Fruit fly (Drosophila melanogaster) whole organism, larva: ENCODE measurements around the gene Art3.

Experiments
- noc ChIP-seq: fragments of 200-800 bp; sonication (Bioruptor generic); optimal IDR thresholded peaks from 3 replicates; lab custom pipeline; 2019; ENCODE audit warnings: missing biosample characterization, mild to moderate bottlenecking, missing genetic modification characterization, moderate library complexity

Gene Art3

dm6 chr3R:15229329-15229876 is at the start of gene Art3, which contains the start of gene mRpS10:
Gene Art3, minus strand, starts transcription at chr3R:15229408.
Gene mRpS10, plus strand, starts transcription at chr3R:15229665.
- TF ChIP-seq noc (tag; lab: Kevin White, UChicago): peak; percentile 100

DNA sequence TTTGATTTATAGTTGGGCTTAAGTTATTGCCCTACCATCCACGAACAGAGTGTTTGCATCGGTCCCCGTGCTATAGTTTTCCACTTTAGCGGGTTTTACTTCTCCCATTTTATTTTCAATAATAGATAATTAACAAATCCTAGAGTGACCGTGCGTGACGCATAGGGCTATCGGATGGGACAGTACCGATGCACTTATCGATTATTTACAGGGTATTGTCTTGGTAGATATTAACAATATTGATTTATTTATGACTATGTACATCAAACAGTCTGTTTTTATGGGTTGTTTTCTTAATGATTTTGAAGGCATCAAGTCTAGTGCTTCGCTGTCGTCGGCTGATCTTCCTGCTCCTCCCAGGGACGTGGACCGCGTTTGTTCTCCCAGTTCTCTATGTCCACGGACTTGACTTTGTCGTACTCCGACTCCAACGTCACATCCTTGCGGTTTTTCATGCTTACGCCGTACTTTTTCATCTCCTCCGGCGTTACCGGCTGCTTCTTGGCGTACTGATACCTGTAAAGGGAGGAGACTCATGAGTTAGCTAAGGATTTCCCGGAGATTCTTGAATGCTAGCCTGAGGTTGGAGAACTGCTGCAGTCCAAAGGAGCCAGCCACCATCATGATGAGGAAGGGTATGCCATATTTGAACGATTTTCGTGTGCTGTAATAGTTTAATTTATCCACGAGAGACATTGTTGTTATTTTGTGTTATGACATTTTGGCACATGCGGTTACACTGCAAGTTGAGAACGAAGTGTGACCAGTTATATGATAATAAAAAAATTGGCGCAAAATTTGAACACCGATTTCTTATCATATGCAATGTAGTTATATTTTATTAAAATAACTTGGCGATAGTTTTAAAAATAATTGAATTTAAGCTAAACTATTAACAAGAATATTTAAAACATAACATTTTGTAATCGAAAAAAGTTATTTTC is 49.0 kb upstream of the Art3 start, which contains the start of the genes MRG15 and Tm1:
MRG15 (minus strand) TSS at position 184 of the 944 bp plus-strand sequence.
Tm1 (plus strand) TSS at position 295 of the 944 bp plus-strand sequence.
- no peak for TF ChIP-seq noc (tag; lab: Kevin White, UChicago)

DNA sequence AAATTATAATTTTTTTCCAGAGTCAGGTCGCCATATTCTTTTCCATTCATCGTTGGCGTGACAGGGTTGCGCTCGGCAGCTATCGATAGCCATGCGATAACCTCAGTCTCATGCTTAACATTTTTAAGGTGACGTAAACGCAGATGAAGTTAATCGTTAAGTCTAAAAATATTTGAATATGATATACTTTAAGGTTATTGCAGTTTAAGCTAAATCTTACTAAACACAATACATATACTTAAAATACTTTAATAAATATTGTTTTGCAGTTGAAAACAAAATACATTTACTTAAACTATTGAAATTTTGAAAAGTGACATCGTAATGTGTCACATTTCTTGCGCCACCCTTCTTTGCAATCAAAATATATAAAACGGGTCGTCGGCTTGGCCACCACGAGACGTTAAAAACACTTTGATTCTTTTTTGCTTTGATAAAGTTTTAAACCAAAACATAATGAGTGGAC is 46.0 kb upstream of the Art3 start, which contains the start of the genes Cp190 and CG4338:
Cp190 (minus strand) TSS at position 84 of the 466 bp plus-strand sequence.
CG4338 (plus strand) TSS at position 365 of the 466 bp plus-strand sequence.
- TF ChIP-seq noc (tag; lab: Kevin White, UChicago): peak; percentile 98

DNA sequence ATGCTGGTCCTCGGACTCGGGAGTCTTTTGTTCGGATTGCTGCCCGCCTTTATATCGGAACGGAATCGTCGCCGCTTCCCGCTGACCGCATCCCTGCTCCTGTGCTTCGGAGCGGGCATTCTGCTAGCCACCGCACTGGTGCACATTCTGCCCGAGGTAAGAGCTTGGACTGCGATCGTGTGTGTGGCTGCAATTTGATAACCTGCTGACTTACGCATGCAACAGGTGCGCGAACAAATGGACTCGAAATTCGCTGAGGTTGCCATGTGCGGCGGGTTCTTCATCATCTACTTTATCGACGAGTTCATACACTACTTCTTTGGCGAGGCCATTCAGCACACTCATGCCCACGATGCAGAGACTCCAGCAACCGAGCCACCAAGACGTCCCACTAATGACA is 39.6 kb upstream of the Art3 start:
- no peak for TF ChIP-seq noc (tag; lab: Kevin White, UChicago)

dm6 chr3R:15268426-15268825 is 39.2 kb upstream of the Art3 start, which contains the start of the genes CG14864 and Zip88E:
Gene CG14864, minus strand, starts transcription at chr3R:15268538.
Gene Zip88E, plus strand, starts transcription at chr3R:15268662.
- TF ChIP-seq noc (tag; lab: Kevin White, UChicago): no peak

DNA sequence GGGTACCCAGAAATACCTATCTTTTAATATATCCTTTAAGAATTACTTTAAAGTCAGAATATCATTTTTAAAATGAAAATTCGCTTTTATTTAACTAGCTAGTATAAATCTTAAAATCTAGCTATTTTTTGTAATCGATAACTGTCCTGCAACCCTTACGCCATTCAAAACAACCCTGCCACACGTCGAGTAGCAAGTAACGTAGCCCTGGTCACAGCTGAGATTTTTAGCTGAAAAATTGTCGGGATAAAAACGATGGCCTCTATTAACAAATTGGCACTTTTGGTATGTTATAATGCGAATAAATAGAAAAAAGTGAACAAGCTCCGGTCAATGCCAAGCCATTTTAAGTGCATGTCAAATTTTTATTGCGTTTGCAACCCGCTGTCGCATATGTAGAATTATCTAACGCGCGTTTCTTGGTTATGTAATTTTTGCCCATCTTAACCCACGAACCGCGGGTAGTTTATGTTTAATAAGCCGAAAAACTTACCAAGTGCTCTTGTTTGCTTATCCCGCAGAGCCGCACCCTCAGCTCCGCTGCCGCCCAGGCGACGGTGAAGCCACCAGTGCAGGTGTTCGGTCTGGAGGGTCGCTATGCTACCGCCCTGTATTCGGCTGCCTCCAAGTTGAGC is 36.3 kb upstream of the Art3 start, which contains the start of gene ATPsynO:
ATPsynO (plus strand) TSS at position 186 of the 635 bp plus-strand sequence.
- TF ChIP-seq noc (tag; lab: Kevin White, UChicago): peak; percentile 14

DNA sequence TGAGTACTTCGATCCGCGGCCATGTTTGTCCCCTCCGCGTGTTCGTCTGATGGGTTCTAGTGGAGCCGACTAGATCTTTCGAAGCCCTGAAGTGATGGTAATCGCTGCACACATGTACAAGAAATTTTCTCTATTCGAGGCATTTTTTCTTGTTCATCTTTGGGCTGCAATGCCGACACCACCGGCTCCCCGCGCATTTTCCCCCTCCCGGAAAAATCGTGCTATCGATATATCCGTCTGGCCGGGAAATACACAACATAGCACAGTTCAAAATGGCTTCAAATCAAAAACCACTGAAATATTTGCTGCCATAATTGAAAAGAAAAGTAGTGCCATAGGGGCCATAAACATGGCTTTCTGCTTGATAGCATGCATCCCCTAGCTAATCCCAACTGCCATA is 34.7 kb upstream of the Art3 start:
- no peak for TF ChIP-seq noc (tag; lab: Kevin White, UChicago)

DNA sequence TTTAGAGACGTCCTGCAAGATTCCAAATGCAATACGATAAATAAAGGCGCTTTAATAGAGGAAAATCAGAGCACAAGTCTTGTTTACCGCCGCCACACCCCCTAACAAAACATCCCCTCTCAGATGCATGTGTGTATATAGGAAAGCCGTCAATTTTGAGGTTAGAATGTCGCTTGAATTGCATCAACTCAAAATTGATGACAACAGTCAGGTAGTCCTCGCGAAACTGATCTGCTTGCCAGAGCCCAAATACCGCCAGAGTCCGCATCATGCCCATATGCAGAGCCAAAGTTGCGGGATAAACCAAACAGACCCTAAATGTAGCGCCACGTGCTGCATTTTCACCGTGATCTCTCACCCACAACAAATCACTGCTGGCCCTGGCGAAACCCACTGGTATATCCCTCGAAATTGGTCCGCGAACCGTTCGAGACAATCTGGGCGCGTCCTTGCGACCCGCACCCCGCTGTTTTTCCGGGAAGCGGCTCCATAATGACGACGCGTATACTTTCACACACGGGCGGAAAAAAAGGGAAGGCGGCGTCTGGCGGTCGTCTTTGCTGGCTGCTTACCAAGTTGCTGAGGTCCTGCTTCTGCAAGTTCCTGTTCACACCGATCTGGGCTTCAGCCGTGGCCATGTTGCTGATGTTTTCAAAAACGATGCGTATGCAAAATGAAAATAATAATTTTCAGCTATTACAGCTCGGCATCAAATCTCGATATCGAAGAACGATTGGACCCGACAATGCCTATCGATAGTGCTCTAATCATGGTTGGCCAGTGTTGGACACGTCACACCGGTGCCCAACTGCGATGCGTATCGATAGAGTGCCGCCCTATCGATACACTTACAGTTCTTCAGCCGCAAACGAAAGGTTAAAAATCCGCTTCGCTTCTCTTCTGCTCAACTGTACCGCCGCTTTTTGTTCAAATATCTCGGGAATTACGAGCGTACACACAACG is 33.8 kb upstream of the Art3 start, which contains the start of the genes eIF2gamma and Set:
eIF2gamma (minus strand) TSS at position 749 of the 963 bp plus-strand sequence.
Set (plus strand) TSS at position 843 of the 963 bp plus-strand sequence.
- no peak for TF ChIP-seq noc (tag; lab: Kevin White, UChicago)

DNA sequence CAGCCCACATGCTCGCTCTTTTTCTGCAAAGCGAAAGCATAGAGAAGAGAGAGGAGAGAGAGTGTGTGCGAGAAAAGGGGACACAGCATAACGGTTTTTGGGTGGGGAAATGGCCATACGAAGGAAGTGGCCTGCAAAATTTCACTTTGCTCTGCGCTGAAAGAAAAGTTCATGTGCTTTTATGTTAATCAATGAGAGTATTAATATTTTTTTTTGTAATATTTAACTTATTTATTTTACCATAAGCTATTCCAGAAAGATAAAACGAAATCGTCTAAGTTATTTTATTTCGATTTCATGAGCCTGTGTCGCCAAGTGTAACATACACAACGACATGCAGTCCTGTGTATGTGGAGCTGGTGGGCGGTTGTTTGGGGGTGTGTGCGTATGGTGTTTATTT is 21.2 kb upstream of the Art3 start:
- no peak for TF ChIP-seq noc (tag; lab: Kevin White, UChicago)

DNA sequence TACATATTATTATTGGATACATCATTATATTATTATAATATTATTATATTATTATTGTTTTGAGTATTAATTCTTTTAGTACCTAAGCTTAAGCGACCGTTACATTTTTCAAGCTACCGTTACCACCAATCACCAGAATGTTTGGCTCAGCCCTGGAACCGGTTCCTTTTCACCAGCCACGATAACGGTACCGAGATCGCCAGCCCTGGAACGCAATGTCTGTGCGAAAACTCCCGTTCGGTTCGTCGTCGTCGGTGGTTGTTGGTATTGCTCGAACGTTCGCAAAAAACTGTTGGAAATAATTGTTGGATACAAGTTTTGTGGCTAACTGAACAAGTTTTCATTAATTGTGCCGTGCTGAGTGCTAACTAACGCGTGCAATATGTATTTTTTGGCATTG is 20.5 kb upstream of the Art3 start, which contains the start of gene CG42404:
CG42404 (plus strand) TSS at position 360 of the 400 bp plus-strand sequence.
- TF ChIP-seq noc (tag; lab: Kevin White, UChicago): no peak

dm6 chr3R:15249037-15249436 is 19.8 kb upstream of the Art3 start, which contains the start of gene Amt:
Gene Amt, minus strand, starts transcription at chr3R:15249137.
- TF ChIP-seq noc (tag; lab: Kevin White, UChicago): no peak

- peak; percentile 6 for TF ChIP-seq noc (tag; lab: Kevin White, UChicago)
These were observed 17.4 kb upstream of the Art3 start for dm6 chr3R:15246601-15247000.

DNA sequence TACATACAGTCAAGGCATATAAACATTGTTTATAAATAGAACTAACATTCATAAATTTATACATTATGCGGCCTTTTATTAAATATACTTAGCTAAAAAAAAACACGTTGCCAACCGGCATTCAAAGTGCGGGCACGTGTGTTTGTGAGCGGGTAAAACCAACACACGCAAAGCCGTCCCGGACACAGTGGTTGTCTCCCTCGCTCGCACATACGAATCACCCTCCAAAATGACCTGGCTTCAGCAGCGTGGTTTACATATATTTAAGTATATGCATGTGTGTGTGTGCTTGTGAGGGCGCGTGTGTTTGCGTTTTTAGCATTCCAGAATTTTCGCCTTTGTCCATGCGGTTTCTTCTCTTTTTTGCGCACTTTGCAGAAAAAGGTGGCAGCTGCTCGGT is 14.2 kb upstream of the Art3 start:
- no peak for TF ChIP-seq noc (tag; lab: Kevin White, UChicago)

DNA sequence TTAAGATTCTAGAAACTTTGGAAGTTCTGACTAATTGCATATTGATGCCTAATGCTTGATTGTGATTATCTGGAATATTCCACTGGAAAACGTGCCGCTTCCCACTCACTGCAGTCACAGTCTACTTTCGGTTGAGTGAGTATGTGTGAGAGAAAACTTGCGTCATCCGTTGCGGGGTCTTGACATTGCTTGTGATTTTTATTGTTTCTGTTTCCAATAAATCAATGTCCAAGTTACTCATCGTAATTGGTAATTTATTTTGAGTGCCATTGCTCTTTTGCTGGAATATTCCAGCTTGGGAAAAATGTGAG is 13.8 kb upstream of the Art3 start:
- TF ChIP-seq noc (tag; lab: Kevin White, UChicago): no peak
